Fruit fly (Drosophila melanogaster): ENCODE results near the gene CG12099.

The CG12099 gene

DNA sequence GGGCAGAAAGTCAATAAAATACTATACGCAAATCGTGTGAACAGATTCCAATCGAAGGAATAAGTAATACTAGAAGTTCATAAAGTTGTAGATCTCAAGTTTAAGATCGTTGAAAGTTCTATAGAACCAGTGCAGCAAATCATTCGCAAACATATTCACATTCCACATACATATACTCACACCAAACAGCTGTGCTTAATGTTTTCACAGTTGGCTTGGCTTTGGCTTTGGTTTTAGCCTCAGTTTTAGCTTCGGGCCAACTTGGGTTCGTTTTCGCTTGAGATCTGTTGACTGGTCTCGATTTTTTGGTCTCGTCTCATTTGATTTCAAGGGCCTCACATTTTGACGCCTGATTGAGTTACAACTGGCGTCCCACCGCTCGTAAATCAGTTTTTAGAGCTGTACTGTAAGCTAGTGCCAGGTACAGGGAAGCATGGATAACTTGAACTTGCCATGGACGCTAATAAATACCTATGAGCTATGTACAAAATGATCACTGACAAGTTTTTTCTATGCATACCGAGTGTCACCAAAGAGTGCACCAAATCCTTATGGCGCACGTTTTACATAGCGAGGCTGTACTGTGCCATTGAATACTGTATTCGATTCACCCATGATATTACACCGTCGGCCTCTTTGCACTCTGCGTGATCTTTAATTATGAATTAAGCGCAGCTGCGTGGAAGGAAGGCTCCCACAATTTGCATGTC lies 29.0 kb upstream of the CG12099 start (continued):
- TF ChIP-seq Blimp-1 (GFP tag; optimal IDR thresholded peaks at IDR 0.05) (peak; percentile 72), schlank (tag; optimal IDR thresholded peaks at IDR 0.05) (peak; percentile 74), MESR4 (GFP tag; optimal IDR thresholded peaks at IDR 0.05) (no peak), Ptx1 (GFP tag; IDR thresholded peaks at IDR 0.05) (peak; percentile 92), gsb-n (tag; optimal IDR thresholded peaks at IDR 0.05) (peak; percentile 23), pho (GFP tag; optimal IDR thresholded peaks at IDR 0.05) (peak; percentile 75), Taf1 (GFP tag; IDR thresholded peaks at IDR 0.05) (peak; percentile 70; the same call in 1 of the 2 replicates), CG7372 (GFP tag; IDR thresholded peaks at IDR 0.05) (peak; percentile 88), CG7556 (GFP tag; optimal IDR thresholded peaks at IDR 0.05) (peak; percentile 61), prd (optimal IDR thresholded peaks at IDR 0.05) (no peak), prd (GFP tag; IDR thresholded peaks at IDR 0.05) (peak; percentile 91), wor (GFP tag; IDR thresholded peaks at IDR 0.05) (peak; percentile 50), Tbp (GFP tag; optimal IDR thresholded peaks at IDR 0.05) (no peak), inv (GFP tag; IDR thresholded peaks at IDR 0.05; ENCODE audit: partially characterized antibody) (no peak), btn (GFP tag; optimal IDR thresholded peaks at IDR 0.05) (peak; percentile 53), luna (GFP tag; optimal IDR thresholded peaks at IDR 0.05) (peak; percentile 62), CG4820 (GFP tag; optimal IDR thresholded peaks at IDR 0.05) (peak; percentile 84), Hmr (GFP tag; optimal IDR thresholded peaks at IDR 0.05) (peak; percentile 73), CG11456 (GFP tag; IDR thresholded peaks at IDR 0.05) (peak; percentile 91), hkb (optimal IDR thresholded peaks at IDR 0.05) (no peak), hkb (GFP tag; IDR thresholded peaks at IDR 0.05) (peak; percentile 91), fru (optimal IDR thresholded peaks at IDR 0.05) (no peak), Max (GFP tag; optimal IDR thresholded peaks at IDR 0.05) (peak; percentile 73), tio (GFP tag; optimal IDR thresholded peaks at IDR 0.05) (peak; percentile 51), Myb (GFP tag; optimal IDR thresholded peaks at IDR 0.05) (peak; percentile 66), sens-2 (GFP tag; IDR thresholded peaks at IDR 0.05) (peak; percentile 50; the same call in 1 of the 2 replicates), CG7357 (GFP tag; IDR thresholded peaks at IDR 0.05) (peak; percentile 72), CG17186 (GFP tag; optimal IDR thresholded peaks at IDR 0.05) (peak; percentile 12), disco-r (GFP tag; optimal IDR thresholded peaks at IDR 0.05) (peak; percentile 61), lilli (GFP tag; optimal IDR thresholded peaks at IDR 0.05) (peak; percentile 82), CG7963 (GFP tag; IDR thresholded peaks at IDR 0.05; ENCODE audit: partially characterized antibody) (no peak), CG18476 (GFP tag; optimal IDR thresholded peaks at IDR 0.05) (peak; percentile 51), CG9215 (GFP tag; IDR thresholded peaks at IDR 0.05) (peak; percentile 82), z (GFP tag; IDR thresholded peaks at IDR 0.05) (peak; percentile 72; the same call in 2 of the 3 replicates), kay (GFP tag; optimal IDR thresholded peaks at IDR 0.05) (peak; percentile 51), CG2202 (tag; optimal IDR thresholded peaks at IDR 0.05) (no peak), Bgb (GFP tag; IDR thresholded peaks at IDR 0.05; ENCODE audit: partially characterized antibody) (no peak), dmrt11E (tag; optimal IDR thresholded peaks at IDR 0.05) (peak; percentile 14), pita (GFP tag; optimal IDR thresholded peaks at IDR 0.05) (no peak), jing (GFP tag; optimal IDR thresholded peaks at IDR 0.05) (peak; percentile 29), CG30431 (GFP tag; optimal IDR thresholded peaks at IDR 0.05) (peak; percentile 76), CG32532 (GFP tag; IDR thresholded peaks at IDR 0.05) (peak; percentile 91), odd (GFP tag; optimal IDR thresholded peaks at IDR 0.05) (peak; percentile 46), CG5953 (GFP tag; IDR thresholded peaks at IDR 0.05) (peak; percentile 62; the same call in 1 of the 2 replicates), CG10267 (tag; optimal IDR thresholded peaks at IDR 0.05) (peak; percentile 56), tgo (GFP tag; IDR thresholded peaks at IDR 0.05) (peak; percentile 92), br (optimal IDR thresholded peaks at IDR 0.05) (no peak), D19B (GFP tag; optimal IDR thresholded peaks at IDR 0.05) (peak; percentile 62), Mad (GFP tag; optimal IDR thresholded peaks at IDR 0.05) (peak; percentile 60), Vsx1 (GFP tag; optimal IDR thresholded peaks at IDR 0.05) (peak; percentile 43), mirr (GFP tag; optimal IDR thresholded peaks at IDR 0.05) (peak; percentile 84)
